Worm (Caenorhabditis elegans) whole organism, midembryonic: Measurements from ENCODE around the gene rps-8.

Experiments used
- T22C8.4 ChIP-seq: fragments of 200-800 bp; sonication (Bioruptor generic); IDR thresholded peaks from 2 replicates; pipeline ENCODE4 v1.3.6; 2022; ENCODE audit warnings: missing genetic modification characterization, missing compliant biosample characterization
- cog-1 ChIP-seq: sonication (generic microtip); optimal IDR thresholded peaks from 2 replicates; lab custom pipeline; 2016; ENCODE audit warnings: missing genetic modification characterization, missing compliant biosample characterization
- flt-1 ChIP-seq: fragments of 200-800 bp; sonication (Bioruptor generic); IDR thresholded peaks from 2 replicates; pipeline ENCODE4 v1.3.6; 2022; ENCODE audit warnings: missing genetic modification characterization, missing compliant biosample characterization
- klf-2 ChIP-seq: fragments of 200-800 bp; sonication (Bioruptor generic); conservative IDR thresholded peaks from 2 replicates; pipeline ENCODE4 v1.3.6; 2022; ENCODE audit warnings: missing genetic modification reagents, missing genetic modification characterization, missing compliant biosample characterization
- med-1 ChIP-seq: sonication (generic microtip); optimal IDR thresholded peaks from 2 replicates; lab custom pipeline; 2017; ENCODE audit warnings: missing genetic modification characterization, mild to moderate bottlenecking, missing compliant biosample characterization, antibody characterized with exemption, missing genetic modification reagents; ENCODE audit not compliant: insufficient read depth
- ref-1 ChIP-seq: fragments of 200-800 bp; sonication (Bioruptor generic); conservative IDR thresholded peaks from 2 replicates; pipeline ENCODE4 v1.3.6; 2022; ENCODE audit warnings: missing genetic modification reagents, missing genetic modification characterization, missing compliant biosample characterization
- tab-1 ChIP-seq: fragments of 200-800 bp; sonication (Bioruptor generic); IDR thresholded peaks from 2 replicates; pipeline ENCODE4 v1.3.6; 2022; ENCODE audit warnings: missing genetic modification characterization, missing compliant biosample characterization
- ztf-23 ChIP-seq: fragments of 200-800 bp; sonication (Bioruptor generic); IDR thresholded peaks from 2 replicates; pipeline ENCODE4 v1.3.6; 2022; ENCODE audit warnings: missing genetic modification reagents, missing genetic modification characterization, missing compliant biosample characterization

ce11 chrIV:7313397-7313910 lies at the start of gene rps-8:
- TF ChIP-seq med-1 (GFP tag; lab: Kevin White, UChicago) (no peak), T22C8.4 (no peak), klf-2 (GFP tag; lab: Robert Waterston, UW) (no peak), cog-1 (no peak), tab-1 (GFP tag; lab: Robert Waterston, UW) (no peak), flt-1 (GFP tag; lab: Robert Waterston, UW) (no peak), ztf-23 (GFP tag; lab: Robert Waterston, UW) (no peak), ref-1 (GFP tag; lab: Robert Waterston, UW) (no peak)
